Fruit fly (Drosophila melanogaster) ovary, adult (tissue): ENCODE results near the gene CG33791.

Source experiments
- CG17801 ChIP-seq: fragments of 200-800 bp; optimal IDR thresholded peaks from 2 replicates; lab custom pipeline; 2019; ENCODE audit warnings: missing biosample characterization, mild to moderate bottlenecking, missing genetic modification characterization, moderate library complexity; ENCODE audit not compliant: partially characterized antibody

Gene CG33791

DNA sequence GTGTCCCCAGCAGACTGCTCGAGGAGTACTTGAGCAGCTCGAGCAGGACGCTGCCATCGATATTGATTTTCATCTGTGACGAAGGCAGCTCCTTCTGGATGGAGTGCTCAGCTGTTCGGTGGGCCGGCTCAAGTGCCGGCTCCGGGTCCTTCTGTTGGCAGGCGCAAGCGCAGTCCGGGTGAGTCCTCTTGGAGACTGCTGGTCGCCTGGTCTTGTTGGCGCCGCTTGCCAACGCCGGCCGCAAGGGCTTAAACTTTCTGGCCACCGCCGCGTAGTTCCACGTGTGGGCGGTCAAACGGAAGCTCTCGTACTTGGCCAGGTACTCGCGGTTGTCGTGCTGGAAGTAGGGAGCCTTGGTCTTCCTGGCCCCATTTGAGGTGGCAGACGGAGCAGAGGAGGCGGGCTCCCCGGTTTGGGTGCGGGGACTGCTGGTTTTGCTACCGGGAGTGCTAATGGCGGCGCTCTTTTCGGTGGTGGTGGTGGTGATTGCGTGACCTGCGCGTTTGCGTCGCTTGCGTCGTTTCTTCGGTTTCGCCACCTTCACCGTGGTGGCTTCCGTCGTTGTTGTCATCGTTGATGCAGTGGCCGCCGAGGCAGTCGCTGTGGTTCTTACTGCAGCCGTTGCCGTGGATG, 59.1 kb downstream of the CG33791 start:
- TF ChIP-seq CG17801, result no peak

DNA sequence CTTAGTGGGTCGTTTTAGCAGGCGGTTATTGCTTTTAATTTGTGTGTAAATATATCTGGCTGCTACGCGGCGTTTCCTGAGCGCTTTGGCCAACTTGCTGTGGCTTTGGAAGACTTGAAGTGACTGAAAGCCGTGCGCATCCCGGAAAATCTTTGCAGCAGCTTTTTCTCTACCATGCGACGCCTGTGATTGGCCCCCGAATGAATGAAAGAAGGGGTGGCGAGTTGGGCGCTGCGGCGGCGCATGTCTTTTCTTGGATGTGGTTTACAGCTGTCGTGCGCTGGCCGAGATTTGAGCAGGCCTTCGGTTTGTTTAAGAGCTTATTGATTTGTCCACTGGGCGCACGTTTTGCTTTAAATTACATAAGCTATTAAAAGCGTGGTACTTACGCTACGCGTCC, 60.8 kb downstream of the CG33791 start:
- TF ChIP-seq CG17801, result no peak

DNA sequence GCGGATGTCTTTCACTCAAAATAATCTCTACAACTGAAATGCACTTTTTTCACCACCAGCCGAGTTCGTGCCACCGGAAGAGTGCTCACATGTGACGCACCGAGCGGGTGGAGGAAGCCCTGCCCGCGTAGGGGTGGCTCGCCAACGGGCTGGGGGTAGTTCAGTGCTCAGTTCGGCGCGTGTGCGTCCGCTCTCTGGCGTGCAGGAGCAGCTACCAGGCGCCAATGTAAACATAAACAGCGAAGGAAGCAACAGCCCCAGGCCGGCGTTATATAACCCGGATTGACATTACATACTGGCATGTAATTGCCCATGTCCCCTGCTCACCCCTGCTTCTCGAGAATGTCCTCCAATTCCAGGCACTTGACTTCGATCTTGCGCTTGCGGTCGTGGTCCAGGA, 61.5 kb downstream of the CG33791 start:
- TF ChIP-seq CG17801, result no peak

DNA sequence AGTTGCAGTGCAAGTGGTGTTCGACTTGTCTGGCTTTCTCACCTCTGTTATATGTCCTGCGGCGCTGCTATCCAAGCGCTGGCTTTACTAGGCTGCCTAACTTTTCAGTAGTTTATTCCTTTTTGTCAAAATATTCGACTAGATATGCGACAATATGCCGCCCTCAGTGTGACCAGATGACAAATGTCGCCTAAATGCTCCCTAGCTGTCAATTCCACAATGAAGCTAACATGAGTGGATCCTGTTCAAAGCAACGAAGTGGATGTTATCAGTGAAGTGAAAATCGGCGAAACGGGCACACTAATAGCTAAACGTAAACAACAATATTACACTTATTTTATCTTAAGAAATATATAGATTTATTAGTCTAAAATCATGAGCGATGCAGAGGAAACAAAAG, 62.1 kb downstream of the CG33791 start, which contains the start of the genes Srrm234 and CG7974:
Gene Srrm234 (minus strand): TSS at position 189 of the 400 bp plus-strand sequence.
Gene CG7974 (plus strand): TSS at position 263 of the 400 bp plus-strand sequence.
- peak; percentile 15 for TF ChIP-seq CG17801

DNA sequence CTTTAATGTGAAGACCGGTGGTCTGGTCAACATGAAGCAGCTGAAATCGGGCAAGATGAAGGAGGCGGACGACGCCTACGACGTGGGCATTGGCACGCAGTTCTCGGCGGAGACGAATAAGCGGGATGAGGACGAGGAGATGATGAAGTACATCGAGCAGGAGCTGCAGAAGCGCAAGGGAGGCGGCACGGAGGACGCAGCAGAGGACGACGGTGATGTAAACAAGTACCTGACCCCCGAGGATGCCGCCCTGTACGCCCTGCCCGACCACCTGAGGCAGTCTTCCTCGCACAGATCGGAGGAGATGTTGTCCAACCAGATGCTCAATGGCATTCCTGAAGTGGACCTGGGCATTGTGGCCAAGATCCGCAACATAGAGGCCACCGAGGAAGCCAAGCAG, 62.8 kb downstream of the CG33791 start:
- no peak for TF ChIP-seq CG17801
